Worm (Caenorhabditis elegans) whole organism, L3 larva: ENCODE results near the gene F58B4.3.

Source experiments
- aly-2 ChIP-seq: fragments of 150-350 bp; optimal IDR thresholded peaks from 2 replicates; lab custom pipeline; 2014; ENCODE audit warnings: missing biosample characterization, missing genetic modification characterization
- ceh-28 ChIP-seq: fragments of 150-350 bp; optimal IDR thresholded peaks from 2 replicates; lab custom pipeline; 2014; ENCODE audit warnings: missing biosample characterization, missing genetic modification reagents, missing genetic modification characterization
- daf-12 ChIP-seq: fragments of 150-350 bp; optimal IDR thresholded peaks from 2 replicates; lab custom pipeline; 2014; ENCODE audit warnings: missing biosample characterization, missing genetic modification reagents, missing genetic modification characterization
- elt-1 ChIP-seq: fragments of 150-350 bp; optimal IDR thresholded peaks from 2 replicates; lab custom pipeline; 2014; ENCODE audit warnings: missing biosample characterization, missing genetic modification characterization
- elt-3 ChIP-seq, 3 experiments: fragments of 150-350 bp in 1 of 3; sonication (generic microtip) in 2 of 3; optimal IDR thresholded peaks; 2 replicates in 2 of 3; 4 replicates in 1 of 3; lab custom pipeline; 2014 to 2017; ENCODE audit warnings: missing biosample characterization in 3 of 3, missing genetic modification characterization in 3 of 3
- fkh-10 ChIP-seq: sonication (generic microtip); optimal IDR thresholded peaks from 2 replicates; lab custom pipeline; 2017; ENCODE audit warnings: missing biosample characterization, missing genetic modification reagents, missing genetic modification characterization
- fkh-2 ChIP-seq: fragments of 150-350 bp; optimal IDR thresholded peaks from 2 replicates; lab custom pipeline; 2014; ENCODE audit warnings: missing biosample characterization, missing genetic modification reagents, missing genetic modification characterization
- lin-39 ChIP-seq: fragments of 150-350 bp; optimal IDR thresholded peaks from 2 replicates; lab custom pipeline; 2018; ENCODE audit warnings: missing biosample characterization, missing genetic modification reagents, missing genetic modification characterization
- nfya-1 ChIP-seq: sonication (generic microtip); optimal IDR thresholded peaks from 2 replicates; lab custom pipeline; 2017; ENCODE audit warnings: missing genetic modification characterization, mild to moderate bottlenecking, missing compliant biosample characterization, antibody characterized with exemption, moderate library complexity; ENCODE audit not compliant: insufficient read depth
- snpc-4 ChIP-seq: fragments of 150-350 bp; optimal IDR thresholded peaks from 2 replicates; lab custom pipeline; 2014; ENCODE audit warnings: missing biosample characterization, missing genetic modification characterization
- zag-1 ChIP-seq: fragments of 150-350 bp; optimal IDR thresholded peaks from 2 replicates; lab custom pipeline; 2014; ENCODE audit warnings: missing biosample characterization, missing genetic modification characterization

ce11 chrV:10947930-10948329 lies 18.3 kb downstream of the F58B4.3 start, which contains the start of gene F17C11.2:
- TF ChIP-seq daf-12 (no peak), nfya-1 (tag; lab: Kevin White, UChicago) (no peak), fkh-2 (no peak), lin-39 (tag; lab: Kevin White, UChicago) (no peak), elt-3 (tag; optimal IDR thresholded peaks at IDR 0.05; lab: Kevin White, UChicago) (no peak), ceh-28 (tag; lab: Kevin White, UChicago) (no peak), fkh-10 (GFP tag; lab: Kevin White, UChicago) (no peak), aly-2 (no peak), elt-1 (tag; lab: Kevin White, UChicago) (no peak), zag-1 (tag; lab: Kevin White, UChicago) (no peak), snpc-4 (tag; lab: Kevin White, UChicago) (no peak)
